Worm (Caenorhabditis elegans) whole organism, L1 larva: Measurements from ENCODE around the gene C07A12.18.

Experiments used
- ama-1 ChIP-seq: fragments of 150-350 bp; optimal IDR thresholded peaks from 2 replicates; lab custom pipeline; 2014
- ces-1 ChIP-seq: fragments of 150-350 bp; optimal IDR thresholded peaks from 2 replicates; lab custom pipeline; 2014; ENCODE audit warnings: missing biosample characterization, missing genetic modification reagents, missing genetic modification characterization
- efl-3 ChIP-seq: fragments of 200-800 bp; sonication (Bioruptor generic); optimal IDR thresholded peaks from 2 replicates; lab custom pipeline; 2018; ENCODE audit warnings: mild to moderate bottlenecking, missing genetic modification characterization, missing compliant biosample characterization
- egl-27 ChIP-seq, 2 experiments: fragments of 150-350 bp in 1 of 2; sonication (generic microtip); optimal IDR thresholded peaks; 3 replicates each; lab custom pipeline; 2017 to 2018; ENCODE audit warnings: missing biosample characterization in 2 of 2, missing genetic modification characterization in 2 of 2, missing genetic modification reagents in 2 of 2
- fkh-8 ChIP-seq: sonication (generic microtip); optimal IDR thresholded peaks from 2 replicates; lab custom pipeline; 2016; ENCODE audit warnings: mild to moderate bottlenecking, missing genetic modification characterization, missing compliant biosample characterization
- fos-1 ChIP-seq: fragments of 150-350 bp; optimal IDR thresholded peaks from 2 replicates; lab custom pipeline; 2014; ENCODE audit warnings: missing biosample characterization, missing genetic modification characterization
- lin-14 ChIP-seq: fragments of 200-800 bp; sonication (Bioruptor generic); optimal IDR thresholded peaks from 2 replicates; lab custom pipeline; 2018; ENCODE audit warnings: mild to moderate bottlenecking, missing genetic modification characterization, moderate library complexity, missing compliant biosample characterization
- mep-1 ChIP-seq: fragments of 150-350 bp; optimal IDR thresholded peaks from 2 replicates; lab custom pipeline; 2014; ENCODE audit warnings: missing biosample characterization, missing genetic modification characterization
- nhr-11 ChIP-seq: fragments of 150-350 bp; optimal IDR thresholded peaks from 2 replicates; lab custom pipeline; 2014; ENCODE audit warnings: missing biosample characterization, missing genetic modification characterization
- nhr-12 ChIP-seq: sonication (generic microtip); optimal IDR thresholded peaks from 2 replicates; lab custom pipeline; 2017; ENCODE audit warnings: missing biosample characterization, missing genetic modification characterization
- snu-23 ChIP-seq: sonication (generic microtip); optimal IDR thresholded peaks from 2 replicates; lab custom pipeline; 2016; ENCODE audit warnings: missing genetic modification characterization, missing compliant biosample characterization
- sox-4 ChIP-seq: sonication (generic microtip); optimal IDR thresholded peaks from 2 replicates; lab custom pipeline; 2016; ENCODE audit warnings: missing genetic modification characterization, missing compliant biosample characterization
- tlp-1 ChIP-seq: fragments of 150-350 bp; optimal IDR thresholded peaks from 2 replicates; lab custom pipeline; 2014; ENCODE audit warnings: missing biosample characterization, missing genetic modification characterization
- unc-62 ChIP-seq: fragments of 150-350 bp; optimal IDR thresholded peaks from 2 replicates; lab custom pipeline; 2014; ENCODE audit warnings: missing biosample characterization, missing genetic modification reagents, missing genetic modification characterization

- no peak for TF ChIP-seq nhr-12 (tag; lab: Kevin White, UChicago)
- no peak for TF ChIP-seq unc-62
- peak; percentile 35 for TF ChIP-seq snu-23
- TF ChIP-seq nhr-11, result no peak
- peak; percentile 57 for TF ChIP-seq mep-1 (tag; lab: Kevin White, UChicago)
- TF ChIP-seq sox-4, result no peak
- no peak for TF ChIP-seq ama-1
- no peak for TF ChIP-seq fkh-8 (tag; lab: Kevin White, UChicago)
- TF ChIP-seq fos-1, result no peak
- no peak for TF ChIP-seq efl-3 (GFP tag; lab: Kevin White, UChicago)
- no peak for TF ChIP-seq tlp-1 (tag; lab: Kevin White, UChicago)
- no peak for TF ChIP-seq egl-27 (tag; optimal IDR thresholded peaks at IDR 0.05; lab: Kevin White, UChicago)
- TF ChIP-seq ces-1 (GFP tag; lab: Kevin White, UChicago), result no peak
- peak; percentile 29 for TF ChIP-seq lin-14 (GFP tag; lab: Kevin White, UChicago)
Observed at ce11 chrX:4516758-4517157, 32.9 kb downstream of the C07A12.18 start.
